Fruit fly (Drosophila melanogaster) whole organism, pupa: ENCODE measurements around the gene Orco.

Experiments used
- CG15710 ChIP-seq: fragments of 200-800 bp; sonication (Bioruptor generic); optimal IDR thresholded peaks from 2 replicates; lab custom pipeline; 2018; ENCODE audit warnings: missing biosample characterization, mild to moderate bottlenecking, missing genetic modification characterization, moderate library complexity
- CG17806 ChIP-seq: fragments of 200-800 bp; sonication (Bioruptor generic); optimal IDR thresholded peaks from 2 replicates; lab custom pipeline; 2018; ENCODE audit warnings: missing biosample characterization, mild to moderate bottlenecking, missing genetic modification characterization, moderate library complexity
- CG32121 ChIP-seq: fragments of 200-800 bp; sonication (Bioruptor generic); IDR thresholded peaks from 2 replicates; pipeline ENCODE4 v1.3.6; 2022; ENCODE audit warnings: missing biosample characterization, missing genetic modification characterization
- CG34367 ChIP-seq: fragments of 200-800 bp; sonication (Bioruptor generic); optimal IDR thresholded peaks from 2 replicates; lab custom pipeline; 2018; ENCODE audit warnings: missing biosample characterization, mild to moderate bottlenecking, missing genetic modification characterization
- CG4496 ChIP-seq: fragments of 200-800 bp; sonication (Bioruptor generic); IDR thresholded peaks from 3 replicates; pipeline ENCODE4 v1.3.6; 2022; ENCODE audit warnings: missing biosample characterization, missing genetic modification characterization
- CG8159 ChIP-seq: fragments of 200-800 bp; sonication (Bioruptor generic); optimal IDR thresholded peaks from 3 replicates; lab custom pipeline; 2018; ENCODE audit warnings: missing biosample characterization, mild to moderate bottlenecking, missing genetic modification characterization, moderate library complexity
- CG8301 ChIP-seq: fragments of 200-800 bp; sonication (Bioruptor generic); optimal IDR thresholded peaks from 2 replicates; lab custom pipeline; 2018; ENCODE audit warnings: missing biosample characterization, mild to moderate bottlenecking, missing genetic modification characterization
- CG9948 ChIP-seq: fragments of 200-800 bp; sonication (Bioruptor generic); optimal IDR thresholded peaks from 2 replicates; lab custom pipeline; 2018; ENCODE audit warnings: missing biosample characterization, mild to moderate bottlenecking, missing genetic modification characterization, moderate library complexity
- D1 ChIP-seq: fragments of 200-800 bp; sonication (Bioruptor generic); optimal IDR thresholded peaks from 2 replicates; lab custom pipeline; 2018; ENCODE audit warnings: missing biosample characterization, mild to moderate bottlenecking, missing genetic modification characterization, moderate library complexity
- EcR ChIP-seq: fragments of 200-800 bp; sonication (Bioruptor generic); optimal IDR thresholded peaks from 3 replicates; lab custom pipeline; 2019; ENCODE audit warnings: missing biosample characterization, missing genetic modification characterization, mild to moderate bottlenecking, moderate library complexity, missing genetic modification reagents
- Ets98B ChIP-seq: fragments of 200-800 bp; sonication (Bioruptor generic); IDR thresholded peaks from 2 replicates; pipeline ENCODE4 v1.3.6; 2022; ENCODE audit warnings: missing biosample characterization, missing genetic modification characterization
- Pif1A ChIP-seq: fragments of 200-800 bp; sonication (Bioruptor generic); optimal IDR thresholded peaks from 3 replicates; lab custom pipeline; 2016; ENCODE audit warnings: missing biosample characterization, missing genetic modification characterization
- Snoo ChIP-seq: fragments of 200-800 bp; sonication (Bioruptor generic); optimal IDR thresholded peaks from 3 replicates; lab custom pipeline; 2017; ENCODE audit warnings: missing biosample characterization, mild to moderate bottlenecking, missing genetic modification characterization, inconsistent platforms
- rn ChIP-seq: fragments of 200-800 bp; sonication (Bioruptor generic); IDR thresholded peaks from 2 replicates; pipeline ENCODE4 v1.3.6; 2022; ENCODE audit warnings: missing biosample characterization, missing genetic modification characterization

DNA sequence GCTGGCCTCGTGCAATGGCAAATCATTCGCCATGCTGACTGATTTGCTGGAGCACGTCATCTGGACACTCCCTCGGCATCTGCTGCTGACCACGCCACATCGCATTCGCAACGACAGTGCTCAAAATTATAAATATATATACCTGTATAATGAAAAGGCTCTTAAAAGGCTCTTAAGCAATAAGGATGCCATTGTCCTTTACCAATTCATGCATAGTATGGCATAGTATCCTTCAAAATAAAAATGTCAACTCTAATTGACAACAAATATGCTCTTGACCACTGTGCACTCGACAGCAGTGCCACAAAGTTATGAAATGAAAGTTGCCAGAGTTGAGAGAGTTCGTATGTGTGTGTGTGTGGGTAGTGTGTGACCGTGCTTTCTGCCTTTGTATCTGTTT is 9.9 kb upstream of the Orco start:
- TF ChIP-seq EcR (GFP tag; lab: Kevin White, UChicago) (no peak), CG34367 (tag; lab: Kevin White, UChicago) (no peak), Pif1A (GFP tag; lab: Kevin White, UChicago) (no peak), CG17806 (tag; lab: Kevin White, UChicago) (no peak), CG4496 (peak; percentile 59; the same call in 1 of the 3 replicates), CG8159 (tag; lab: Kevin White, UChicago) (peak; percentile 3), Snoo (tag; lab: Kevin White, UChicago) (no peak), CG15710 (no peak), CG8301 (tag; lab: Kevin White, UChicago) (no peak), D1 (tag; lab: Kevin White, UChicago) (no peak), rn (no peak), CG32121 (GFP tag; lab: Robert Waterston, UW) (no peak), Ets98B (GFP tag; lab: Robert Waterston, UW) (peak; percentile 50; the same call in 1 of the 2 replicates), CG9948 (no peak)
